Fruit fly (Drosophila melanogaster) whole organism, embryonic: ENCODE data around the gene ninaC.

ENCODE experiments used
- CG10543 ChIP-seq: fragments of 200-800 bp; sonication (Bioruptor generic); optimal IDR thresholded peaks from 3 replicates; lab custom pipeline; 2017; ENCODE audit warnings: missing biosample characterization, mild to moderate bottlenecking, missing genetic modification characterization, moderate library complexity
- CG11504 ChIP-seq: fragments of 200-800 bp; sonication (Bioruptor generic); optimal IDR thresholded peaks from 3 replicates; lab custom pipeline; 2019; ENCODE audit warnings: missing biosample characterization, mild to moderate bottlenecking, missing genetic modification characterization, moderate library complexity
- CG13287 ChIP-seq: fragments of 200-800 bp; sonication (Bioruptor generic); IDR thresholded peaks from 2 replicates; pipeline ENCODE4 v1.3.6; 2022; ENCODE audit warnings: missing biosample characterization, missing genetic modification characterization; ENCODE audit not compliant: partially characterized antibody
- CG13894 ChIP-seq: fragments of 200-800 bp; sonication (Bioruptor generic); optimal IDR thresholded peaks from 3 replicates; lab custom pipeline; 2018; ENCODE audit warnings: missing biosample characterization, mild to moderate bottlenecking, missing genetic modification characterization, moderate library complexity
- CG15696 ChIP-seq: fragments of 200-800 bp; sonication (Bioruptor generic); optimal IDR thresholded peaks from 2 replicates; lab custom pipeline; 2019; ENCODE audit warnings: missing biosample characterization, mild to moderate bottlenecking, missing genetic modification characterization, moderate library complexity
- CG1647 ChIP-seq: fragments of 200-800 bp; sonication (Bioruptor generic); optimal IDR thresholded peaks from 3 replicates; lab custom pipeline; 2016; ENCODE audit warnings: missing biosample characterization, missing genetic modification characterization
- CG17186 ChIP-seq: fragments of 200-800 bp; sonication (Bioruptor generic); optimal IDR thresholded peaks from 3 replicates; lab custom pipeline; 2017; ENCODE audit warnings: missing biosample characterization, missing genetic modification reagents, missing genetic modification characterization
- CG18599 ChIP-seq: fragments of 200-800 bp; sonication (Bioruptor generic); optimal IDR thresholded peaks from 3 replicates; lab custom pipeline; 2017; ENCODE audit warnings: missing biosample characterization, missing genetic modification characterization, mild to moderate bottlenecking, moderate library complexity, missing genetic modification reagents
- CG2202 ChIP-seq: fragments of 200-800 bp; sonication (Bioruptor generic); optimal IDR thresholded peaks from 2 replicates; lab custom pipeline; 2018; ENCODE audit warnings: missing biosample characterization, mild to moderate bottlenecking, missing genetic modification characterization
- CG2875 ChIP-seq: fragments of 200-800 bp; sonication (Bioruptor generic); optimal IDR thresholded peaks from 2 replicates; lab custom pipeline; 2017; ENCODE audit warnings: missing biosample characterization, mild to moderate bottlenecking, missing genetic modification characterization, missing genetic modification reagents
- CG30020 ChIP-seq: fragments of 200-800 bp; optimal IDR thresholded peaks from 2 replicates; lab custom pipeline; 2019; ENCODE audit warnings: missing biosample characterization, mild to moderate bottlenecking, missing genetic modification characterization, moderate library complexity
- CG3163 ChIP-seq: fragments of 200-800 bp; sonication (Bioruptor generic); optimal IDR thresholded peaks from 3 replicates; lab custom pipeline; 2016; ENCODE audit warnings: missing biosample characterization, missing genetic modification characterization
- CG32532 ChIP-seq: fragments of 200-800 bp; sonication (Bioruptor generic); IDR thresholded peaks from 2 replicates; pipeline ENCODE4 v1.3.6; 2022; ENCODE audit warnings: missing biosample characterization, missing genetic modification characterization
- CG34224 ChIP-seq: fragments of 200-800 bp; sonication (Bioruptor generic); IDR thresholded peaks from 3 replicates; pipeline ENCODE4 v1.3.6; 2022; ENCODE audit warnings: missing biosample characterization, missing genetic modification characterization; ENCODE audit not compliant: partially characterized antibody
- CG4617 ChIP-seq: fragments of 200-800 bp; sonication (Bioruptor generic); optimal IDR thresholded peaks from 3 replicates; lab custom pipeline; 2016; ENCODE audit warnings: missing biosample characterization, missing genetic modification characterization, borderline replicate concordance
- CG5245 ChIP-seq: fragments of 200-800 bp; sonication (Bioruptor generic); optimal IDR thresholded peaks from 3 replicates; lab custom pipeline; 2016; ENCODE audit warnings: missing biosample characterization, missing genetic modification characterization
- CG6654 ChIP-seq: fragments of 200-800 bp; sonication (Bioruptor generic); optimal IDR thresholded peaks from 2 replicates; lab custom pipeline; 2017; ENCODE audit warnings: missing biosample characterization, mild to moderate bottlenecking, missing genetic modification characterization
- CG8478 ChIP-seq: fragments of >200 bp; optimal IDR thresholded peaks from 2 replicates; lab custom pipeline; 2018
- Dek ChIP-seq: fragments of 200-800 bp; sonication (Bioruptor generic); optimal IDR thresholded peaks from 3 replicates; lab custom pipeline; 2019; ENCODE audit warnings: missing biosample characterization, mild to moderate bottlenecking, missing genetic modification characterization, moderate library complexity
- Dp ChIP-seq: fragments of 200-800 bp; sonication (Bioruptor generic); optimal IDR thresholded peaks from 2 replicates; lab custom pipeline; 2018; ENCODE audit warnings: missing biosample characterization, mild to moderate bottlenecking, missing genetic modification characterization, moderate library complexity
- H2.0 ChIP-seq: fragments of 200-800 bp; sonication (Bioruptor generic); IDR thresholded peaks from 2 replicates; pipeline ENCODE4 v1.3.6; 2022; ENCODE audit warnings: missing biosample characterization, missing genetic modification characterization
- Hmr ChIP-seq: fragments of 200-800 bp; sonication (Bioruptor generic); optimal IDR thresholded peaks from 3 replicates; lab custom pipeline; 2017; ENCODE audit warnings: mild to moderate bottlenecking, missing biosample characterization, missing genetic modification reagents, missing genetic modification characterization
- Myb ChIP-seq: fragments of 200-800 bp; sonication (Bioruptor generic); optimal IDR thresholded peaks from 2 replicates; lab custom pipeline; 2016; ENCODE audit warnings: missing biosample characterization, missing genetic modification characterization
- Nf-YB ChIP-seq: fragments of 200-800 bp; sonication (Bioruptor generic); optimal IDR thresholded peaks from 3 replicates; lab custom pipeline; 2019; ENCODE audit warnings: missing biosample characterization, mild to moderate bottlenecking, missing genetic modification characterization, moderate library complexity
- Pdp1 ChIP-seq, 2 experiments: fragments of 200-800 bp; sonication (Bioruptor generic); optimal IDR thresholded peaks; 3 replicates each; lab custom pipeline; 2016; ENCODE audit warnings: missing biosample characterization in 2 of 2, missing genetic modification characterization in 2 of 2, mild to moderate bottlenecking in 1 of 2, moderate library complexity in 1 of 2
- Poxn ChIP-seq: fragments of 200-800 bp; sonication (Bioruptor generic); IDR thresholded peaks from 2 replicates; pipeline ENCODE4 v1.3.6; 2022; ENCODE audit warnings: missing biosample characterization, missing genetic modification characterization
- Sox100B ChIP-seq: fragments of 200-800 bp; sonication (Bioruptor generic); optimal IDR thresholded peaks from 3 replicates; lab custom pipeline; 2018; ENCODE audit warnings: missing biosample characterization, mild to moderate bottlenecking, missing genetic modification characterization
- Spps ChIP-seq: fragments of 200-800 bp; sonication (Bioruptor generic); optimal IDR thresholded peaks from 2 replicates; lab custom pipeline; 2018; ENCODE audit warnings: missing biosample characterization, mild to moderate bottlenecking, missing genetic modification characterization
- Tbp ChIP-seq: fragments of >200 bp; optimal IDR thresholded peaks from 2 replicates; lab custom pipeline; 2018; ENCODE audit warnings: missing biosample characterization, missing genetic modification characterization
- cas ChIP-seq: fragments of 200-800 bp; sonication (Bioruptor generic); IDR thresholded peaks from 2 replicates; pipeline ENCODE4 v1.3.6; 2022; ENCODE audit warnings: missing biosample characterization, missing genetic modification characterization
- cg ChIP-seq: fragments of 200-800 bp; sonication (Bioruptor generic); optimal IDR thresholded peaks from 3 replicates; lab custom pipeline; 2019; ENCODE audit warnings: missing biosample characterization, mild to moderate bottlenecking, missing genetic modification characterization, moderate library complexity
- chm ChIP-seq: fragments of 200-800 bp; sonication (Bioruptor generic); IDR thresholded peaks from 2 replicates; pipeline ENCODE4 v1.3.6; 2022; ENCODE audit warnings: missing biosample characterization, missing genetic modification characterization
- crc ChIP-seq: fragments of 200-800 bp; sonication (Bioruptor generic); optimal IDR thresholded peaks from 2 replicates; lab custom pipeline; 2016; ENCODE audit warnings: missing biosample characterization, missing genetic modification characterization
- disco-r ChIP-seq: fragments of 200-800 bp; sonication (Bioruptor generic); optimal IDR thresholded peaks from 2 replicates; lab custom pipeline; 2016; ENCODE audit warnings: missing biosample characterization, missing genetic modification characterization
- dysf ChIP-seq: fragments of 200-800 bp; sonication (Bioruptor generic); IDR thresholded peaks from 3 replicates; pipeline ENCODE4 v1.3.6; 2022; ENCODE audit warnings: missing biosample characterization, missing genetic modification characterization
- ftz-f1 ChIP-seq: fragments of 200-800 bp; sonication (Bioruptor generic); optimal IDR thresholded peaks from 2 replicates; lab custom pipeline; 2016; ENCODE audit warnings: missing biosample characterization, missing genetic modification characterization
- fu2 ChIP-seq: fragments of 200-800 bp; sonication (Bioruptor generic); optimal IDR thresholded peaks from 2 replicates; lab custom pipeline; 2016; ENCODE audit warnings: missing biosample characterization, missing genetic modification characterization
- gsb ChIP-seq: fragments of 200-800 bp; sonication (Bioruptor generic); IDR thresholded peaks from 2 replicates; pipeline ENCODE4 v1.3.6; 2022; ENCODE audit warnings: missing biosample characterization, missing genetic modification characterization
- jigr1 ChIP-seq: fragments of 200-800 bp; sonication (Bioruptor generic); IDR thresholded peaks from 3 replicates; pipeline ENCODE4 v1.3.6; 2022; ENCODE audit warnings: missing biosample characterization, missing genetic modification characterization
- nom ChIP-seq: fragments of 200-800 bp; sonication (Bioruptor generic); optimal IDR thresholded peaks from 2 replicates; lab custom pipeline; 2017; ENCODE audit warnings: missing biosample characterization, missing genetic modification characterization, mild to moderate bottlenecking, moderate library complexity, missing genetic modification reagents
- odd ChIP-seq: fragments of 200-800 bp; sonication (Bioruptor generic); optimal IDR thresholded peaks from 2 replicates; lab custom pipeline; 2017; ENCODE audit warnings: missing biosample characterization, mild to moderate bottlenecking, missing genetic modification characterization
- row ChIP-seq: fragments of 200-800 bp; sonication (Bioruptor generic); IDR thresholded peaks from 3 replicates; pipeline ENCODE4 v1.3.6; 2022; ENCODE audit warnings: missing biosample characterization, missing genetic modification characterization
- sc ChIP-seq, 3 experiments: fragments of >200 bp in 2 of 3; fragments of 200-800 bp in 1 of 3; sonication (Bioruptor generic) in 1 of 3; optimal IDR thresholded peaks; 2 replicates in 2 of 3; 3 replicates in 1 of 3; lab custom pipeline; 2017; ENCODE audit warnings: mild to moderate bottlenecking in 1 of 3, missing biosample characterization in 1 of 3, missing genetic modification characterization in 1 of 3, missing genetic modification reagents in 1 of 3
- sd ChIP-seq: fragments of 200-800 bp; sonication (Bioruptor generic); optimal IDR thresholded peaks from 3 replicates; lab custom pipeline; 2018; ENCODE audit warnings: missing biosample characterization, mild to moderate bottlenecking, missing genetic modification characterization, moderate library complexity
- sens-2 ChIP-seq: fragments of 200-800 bp; sonication (Bioruptor generic); IDR thresholded peaks from 2 replicates; pipeline ENCODE4 v1.3.6; 2022; ENCODE audit warnings: missing biosample characterization, missing genetic modification characterization
- sug ChIP-seq: fragments of 200-800 bp; optimal IDR thresholded peaks from 2 replicates; lab custom pipeline; 2019; ENCODE audit warnings: missing biosample characterization, mild to moderate bottlenecking, missing genetic modification characterization, moderate library complexity
- tin ChIP-seq: fragments of 200-800 bp; sonication (Bioruptor generic); optimal IDR thresholded peaks from 3 replicates; lab custom pipeline; 2016; ENCODE audit warnings: missing biosample characterization, missing genetic modification characterization
- toy ChIP-seq: fragments of 200-800 bp; sonication (Bioruptor generic); IDR thresholded peaks from 2 replicates; pipeline ENCODE4 v1.3.6; 2022; ENCODE audit warnings: missing biosample characterization, missing genetic modification characterization

Gene ninaC

dm6 chr2L:7411947-7412621 is 34.6 kb downstream of the ninaC start, which contains the start of gene chm (continued):
- TF ChIP-seq toy (no peak), CG32532 (GFP tag; lab: Robert Waterston, UW) (peak; percentile 54), CG2875 (GFP tag; lab: Kevin White, UChicago) (no peak), Pdp1 (GFP tag; optimal IDR thresholded peaks at IDR 0.05; lab: Kevin White, UChicago) (peak; percentile 20 to 46), CG34224 (GFP tag; lab: Robert Waterston, UW) (peak; percentile 87), Myb (GFP tag; lab: Kevin White, UChicago) (peak; percentile 32), gsb (GFP tag; lab: Robert Waterston, UW) (no peak), CG4617 (GFP tag; lab: Kevin White, UChicago) (peak; percentile 69), Dek (tag; lab: Kevin White, UChicago) (peak; percentile 8), cas (no peak), jigr1 (peak; percentile 58; the same call in 1 of the 3 replicates), disco-r (no peak), sd (tag; lab: Kevin White, UChicago) (peak; percentile 66), CG6654 (GFP tag; lab: Kevin White, UChicago) (no peak), row (GFP tag; lab: Robert Waterston, UW) (peak; percentile 94), Poxn (GFP tag; lab: Robert Waterston, UW) (no peak), chm (peak; percentile 76; the same call in 1 of the 2 replicates), Spps (tag; lab: Kevin White, UChicago) (no peak), CG3163 (GFP tag; lab: Kevin White, UChicago) (peak; percentile 6), CG5245 (GFP tag; lab: Kevin White, UChicago) (no peak), sug (peak; percentile 37), CG18599 (GFP tag; lab: Kevin White, UChicago) (peak; percentile 35), CG15696 (tag; lab: Kevin White, UChicago) (peak; percentile 17), Hmr (no peak), CG2202 (no peak)

- no peak for TF ChIP-seq CG1647 (GFP tag; lab: Kevin White, UChicago)
- no peak for TF ChIP-seq sc (optimal IDR thresholded peaks at IDR 0.05; lab: Kevin White, UChicago)
- no peak for TF ChIP-seq sc (GFP tag; optimal IDR thresholded peaks at IDR 0.05; lab: Kevin White, UChicago)
- TF ChIP-seq Tbp (GFP tag; lab: Kevin White, UChicago): no peak
- TF ChIP-seq tin (GFP tag; lab: Kevin White, UChicago): no peak
- no peak for TF ChIP-seq odd (GFP tag; lab: Kevin White, UChicago)
- no peak for TF ChIP-seq CG10543
- TF ChIP-seq Dp: no peak
- no peak for TF ChIP-seq nom
- peak; percentile 87 for TF ChIP-seq ftz-f1 (GFP tag; lab: Kevin White, UChicago)
- TF ChIP-seq CG13894 (tag; lab: Kevin White, UChicago): no peak
- TF ChIP-seq H2.0: no peak
- no peak for TF ChIP-seq crc (GFP tag; lab: Kevin White, UChicago)
- peak; percentile 30; the same call in 1 of the 2 replicates for TF ChIP-seq CG13287
- peak; percentile 74 for TF ChIP-seq cg (GFP tag; lab: Kevin White, UChicago)
- TF ChIP-seq Nf-YB (GFP tag; lab: Kevin White, UChicago): no peak
- no peak for TF ChIP-seq CG8478 (lab: Kevin White, UChicago)
- TF ChIP-seq fu2: no peak
- TF ChIP-seq Sox100B (GFP tag; lab: Kevin White, UChicago): no peak
- TF ChIP-seq dysf: no peak
- TF ChIP-seq sens-2 (GFP tag; lab: Robert Waterston, UW): no peak
- TF ChIP-seq CG17186 (GFP tag; lab: Kevin White, UChicago): no peak
- TF ChIP-seq CG11504 (tag; lab: Kevin White, UChicago): no peak
- no peak for TF ChIP-seq CG30020
These were observed 40.9 kb downstream of the ninaC start for dm6 chr2L:7418148-7418988.
